Worm (Caenorhabditis elegans) whole organism, young adult: Measurements from ENCODE around the gene ZK666.2.
A peak's percentile ranks its signal among the peaks of the same experiment; 100 is the strongest.

Experiments used
- B0336.3 ChIP-seq: fragments of 200-800 bp; sonication (Bioruptor generic); IDR thresholded peaks from 2 replicates; pipeline ENCODE4 v1.3.6; 2022; ENCODE audit warnings: missing genetic modification characterization, missing compliant biosample characterization
- D2030.7 ChIP-seq: fragments of 200-800 bp; sonication (Bioruptor generic); IDR thresholded peaks from 2 replicates; pipeline ENCODE4 v1.3.6; 2022; ENCODE audit warnings: missing genetic modification reagents, missing genetic modification characterization, missing compliant biosample characterization
- F10E7.11 ChIP-seq: sonication (generic microtip); optimal IDR thresholded peaks from 2 replicates; lab custom pipeline; 2017; ENCODE audit warnings: mild to moderate bottlenecking, missing genetic modification characterization, moderate library complexity, missing compliant biosample characterization
- F33H1.4 ChIP-seq: fragments of 200-800 bp; sonication (Bioruptor generic); IDR thresholded peaks from 2 replicates; pipeline ENCODE4 v1.3.6; 2022; ENCODE audit warnings: missing genetic modification reagents, missing genetic modification characterization, missing compliant biosample characterization
- F37B4.10 ChIP-seq: fragments of 200-800 bp; sonication (Bioruptor generic); IDR thresholded peaks from 2 replicates; pipeline ENCODE4 v1.3.6; 2022; ENCODE audit warnings: missing genetic modification characterization, missing compliant biosample characterization
- F39B2.1 ChIP-seq: fragments of 200-800 bp; sonication (Bioruptor generic); IDR thresholded peaks from 2 replicates; pipeline ENCODE4 v1.3.6; 2022; ENCODE audit warnings: missing genetic modification reagents, missing genetic modification characterization, missing compliant biosample characterization
- T26A5.8 ChIP-seq: sonication (generic microtip); optimal IDR thresholded peaks from 2 replicates; lab custom pipeline; 2016; ENCODE audit warnings: missing genetic modification characterization, missing compliant biosample characterization
- Y53G8AR.9 ChIP-seq: fragments of 200-800 bp; sonication (Bioruptor generic); conservative IDR thresholded peaks from 2 replicates; pipeline ENCODE4 v1.3.6; 2022; ENCODE audit warnings: missing genetic modification reagents, missing genetic modification characterization, missing compliant biosample characterization
- Y67H2A.10 ChIP-seq: fragments of 200-800 bp; sonication (Bioruptor generic); conservative IDR thresholded peaks from 2 replicates; pipeline ENCODE4 v1.3.6; 2022; ENCODE audit warnings: missing genetic modification reagents, missing genetic modification characterization, missing compliant biosample characterization
- atf-7 ChIP-seq: sonication (generic microtip); optimal IDR thresholded peaks from 2 replicates; lab custom pipeline; 2017; ENCODE audit warnings: mild to moderate bottlenecking, missing genetic modification characterization, missing compliant biosample characterization
- ceh-27 ChIP-seq: fragments of 200-800 bp; sonication (Bioruptor generic); optimal IDR thresholded peaks from 2 replicates; lab custom pipeline; 2018; ENCODE audit warnings: mild to moderate bottlenecking, missing genetic modification characterization, moderate library complexity, missing compliant biosample characterization
- ceh-40 ChIP-seq: fragments of 200-800 bp; sonication (Bioruptor generic); IDR thresholded peaks from 2 replicates; pipeline ENCODE4 v1.3.6; 2022; ENCODE audit warnings: missing genetic modification characterization, missing compliant biosample characterization
- ceh-58 ChIP-seq: fragments of 200-800 bp; sonication (Bioruptor generic); IDR thresholded peaks from 2 replicates; pipeline ENCODE4 v1.3.6; 2022; ENCODE audit warnings: missing genetic modification characterization, missing compliant biosample characterization
- chd-7 ChIP-seq: sonication (generic microtip); optimal IDR thresholded peaks from 2 replicates; lab custom pipeline; 2016; ENCODE audit warnings: mild to moderate bottlenecking, missing genetic modification characterization, moderate library complexity, missing compliant biosample characterization
- dpl-1 ChIP-seq: fragments of 150-350 bp; optimal IDR thresholded peaks from 2 replicates; lab custom pipeline; 2014; ENCODE audit warnings: missing biosample characterization, missing genetic modification reagents, missing genetic modification characterization
- egl-18 ChIP-seq: fragments of 200-800 bp; sonication (Bioruptor generic); IDR thresholded peaks from 2 replicates; pipeline ENCODE4 v1.3.6; 2022; ENCODE audit warnings: missing genetic modification reagents, missing genetic modification characterization, missing compliant biosample characterization
- egrh-3 ChIP-seq: fragments of 200-800 bp; sonication (Bioruptor generic); IDR thresholded peaks from 2 replicates; pipeline ENCODE4 v1.3.6; 2022; ENCODE audit warnings: missing genetic modification reagents, missing genetic modification characterization, missing compliant biosample characterization
- ets-4 ChIP-seq: fragments of 200-800 bp; sonication (Bioruptor generic); optimal IDR thresholded peaks from 2 replicates; lab custom pipeline; 2018; ENCODE audit warnings: mild to moderate bottlenecking, missing genetic modification characterization, missing compliant biosample characterization
- him-1 ChIP-seq: sonication (generic microtip); optimal IDR thresholded peaks from 2 replicates; lab custom pipeline; 2016; ENCODE audit warnings: missing genotype, missing genetic modification reagents, missing genetic modification characterization, missing compliant biosample characterization
- hsf-1 ChIP-seq: fragments of 200-800 bp; sonication (Bioruptor generic); IDR thresholded peaks from 2 replicates; pipeline ENCODE4 v1.3.6; 2022; ENCODE audit warnings: missing genetic modification reagents, missing genetic modification characterization, missing compliant biosample characterization
- lag-1 ChIP-seq: fragments of 200-800 bp; sonication (Bioruptor generic); IDR thresholded peaks from 2 replicates; pipeline ENCODE4 v1.3.6; 2022; ENCODE audit warnings: missing genetic modification reagents, missing genetic modification characterization, missing compliant biosample characterization
- let-526 ChIP-seq: fragments of 200-800 bp; sonication (Bioruptor generic); IDR thresholded peaks from 2 replicates; pipeline ENCODE4 v1.3.6; 2022; ENCODE audit warnings: missing genetic modification reagents, missing genetic modification characterization, missing compliant biosample characterization
- lin-26 ChIP-seq: fragments of 200-800 bp; sonication (Bioruptor generic); IDR thresholded peaks from 2 replicates; pipeline ENCODE4 v1.3.6; 2022; ENCODE audit warnings: missing genetic modification reagents, missing genetic modification characterization, missing compliant biosample characterization
- lsl-1 ChIP-seq: fragments of 200-800 bp; sonication (Bioruptor generic); optimal IDR thresholded peaks from 2 replicates; lab custom pipeline; 2018; ENCODE audit warnings: mild to moderate bottlenecking, missing genetic modification characterization, moderate library complexity, missing compliant biosample characterization
- madf-6 ChIP-seq: fragments of 200-800 bp; sonication (Bioruptor generic); IDR thresholded peaks from 2 replicates; pipeline ENCODE4 v1.3.6; 2022; ENCODE audit warnings: missing genetic modification reagents, missing genetic modification characterization, missing compliant biosample characterization
- madf-8 ChIP-seq: fragments of 200-800 bp; sonication (Bioruptor generic); conservative IDR thresholded peaks from 2 replicates; pipeline ENCODE4 v1.3.6; 2022; ENCODE audit warnings: missing genetic modification reagents, missing genetic modification characterization, missing compliant biosample characterization
- mes-4 ChIP-seq: sonication (generic microtip); optimal IDR thresholded peaks from 2 replicates; lab custom pipeline; 2016; ENCODE audit warnings: missing genotype, missing genetic modification characterization, missing compliant biosample characterization
- mxl-1 ChIP-seq: sonication (generic microtip); optimal IDR thresholded peaks from 2 replicates; lab custom pipeline; 2016; ENCODE audit warnings: missing genetic modification characterization, missing compliant biosample characterization
- nfya-1 ChIP-seq: sonication (generic microtip); optimal IDR thresholded peaks from 2 replicates; lab custom pipeline; 2017; ENCODE audit warnings: antibody characterized with exemption, missing compliant biosample characterization, missing genetic modification characterization, borderline replicate concordance; ENCODE audit not compliant: insufficient read depth
- nhr-179 ChIP-seq: sonication (generic microtip); optimal IDR thresholded peaks from 2 replicates; lab custom pipeline; 2016; ENCODE audit warnings: mild to moderate bottlenecking, missing genetic modification characterization, missing compliant biosample characterization
- nhr-80 ChIP-seq: sonication (generic microtip); optimal IDR thresholded peaks from 2 replicates; lab custom pipeline; 2016; ENCODE audit warnings: missing genetic modification characterization, missing compliant biosample characterization
- rpc-1 ChIP-seq, 2 experiments: fragments of 150-350 bp in 1 of 2; sonication (generic microtip) in 1 of 2; optimal IDR thresholded peaks; 2 replicates each; lab custom pipeline; 2014 to 2018; ENCODE audit warnings: missing biosample characterization in 1 of 2, missing genetic modification characterization in 1 of 2, missing genetic modification reagents in 1 of 2, missing genotype in 1 of 2
- snpc-1.3 ChIP-seq: sonication (generic microtip); optimal IDR thresholded peaks from 2 replicates; lab custom pipeline; 2017; ENCODE audit warnings: missing genetic modification characterization, mild to moderate bottlenecking, missing compliant biosample characterization, antibody characterized with exemption, moderate library complexity, missing genotype, missing genetic modification reagents; ENCODE audit not compliant: insufficient read depth
- snpc-3.4 ChIP-seq: sonication (generic microtip); optimal IDR thresholded peaks from 2 replicates; lab custom pipeline; 2017; ENCODE audit warnings: missing genetic modification characterization, mild to moderate bottlenecking, missing compliant biosample characterization, antibody characterized with exemption, moderate library complexity, missing genotype, missing genetic modification reagents
- somi-1 ChIP-seq: fragments of 200-800 bp; sonication (Bioruptor generic); optimal IDR thresholded peaks from 2 replicates; lab custom pipeline; 2018; ENCODE audit warnings: mild to moderate bottlenecking, missing genetic modification characterization, missing compliant biosample characterization
- tbx-9 ChIP-seq: sonication (generic microtip); optimal IDR thresholded peaks from 2 replicates; lab custom pipeline; 2016; ENCODE audit warnings: borderline replicate concordance, missing genetic modification characterization, inconsistent platforms, missing compliant biosample characterization
- unc-62 ChIP-seq: fragments of 150-350 bp; optimal IDR thresholded peaks from 2 replicates; lab custom pipeline; 2014; ENCODE audit warnings: missing biosample characterization, missing genetic modification reagents, missing genetic modification characterization
- xnd-1 ChIP-seq: sonication (generic microtip); optimal IDR thresholded peaks from 2 replicates; lab custom pipeline; 2016; ENCODE audit warnings: missing genotype, missing genetic modification reagents, missing genetic modification characterization, missing compliant biosample characterization
- zfh-2 ChIP-seq: fragments of 200-800 bp; sonication (Bioruptor generic); conservative IDR thresholded peaks from 2 replicates; pipeline ENCODE4 v1.3.6; 2022; ENCODE audit warnings: missing genetic modification reagents, missing genetic modification characterization, missing compliant biosample characterization
- ztf-22 ChIP-seq: fragments of 200-800 bp; sonication (Bioruptor generic); optimal IDR thresholded peaks from 2 replicates; lab custom pipeline; 2018; ENCODE audit warnings: mild to moderate bottlenecking, missing genetic modification characterization, moderate library complexity, missing compliant biosample characterization

The ZK666.2 gene

DNA sequence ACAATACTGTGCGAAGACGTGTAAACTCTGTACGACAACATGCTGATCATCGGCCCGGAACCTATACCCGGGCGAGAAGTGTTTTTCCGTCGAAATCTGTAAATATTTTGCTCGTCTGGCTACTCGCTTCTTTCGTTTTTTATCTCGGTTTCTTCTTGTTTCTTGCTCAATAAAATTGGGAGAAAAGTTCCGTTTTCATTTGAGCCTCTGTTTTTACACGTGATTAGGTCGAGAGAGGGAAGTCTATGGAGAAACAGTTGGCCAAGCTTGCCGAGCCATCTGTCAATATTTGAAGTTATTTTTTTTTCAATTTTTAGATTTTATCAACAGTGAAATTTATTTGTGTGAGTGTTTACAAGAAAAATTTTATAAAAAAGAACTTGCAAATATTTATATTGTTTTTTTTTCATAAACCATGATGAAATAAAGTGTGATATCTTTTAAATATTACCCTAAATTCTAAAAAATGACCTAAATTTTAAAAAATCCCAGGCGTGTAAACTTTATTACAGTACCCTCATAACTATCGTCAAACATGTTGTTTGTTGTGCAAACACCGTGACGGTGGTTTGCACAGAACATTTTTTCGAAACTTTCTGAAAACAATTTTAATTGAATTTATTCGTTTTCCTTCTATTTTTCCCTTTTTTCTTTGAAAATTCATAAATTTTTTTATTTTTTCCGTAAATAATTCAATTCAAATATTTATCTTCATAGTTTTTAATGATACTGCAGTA lies 26.6 kb downstream of the ZK666.2 start:
- TF ChIP-seq ceh-27 = no peak
- TF ChIP-seq madf-8 = peak; percentile 86
- TF ChIP-seq lin-26 (GFP tag; lab: Robert Waterston, UW) = no peak
- TF ChIP-seq T26A5.8 (tag; lab: Kevin White, UChicago) = no peak
- peak; percentile 57 for TF ChIP-seq xnd-1
- TF ChIP-seq rpc-1 (optimal IDR thresholded peaks at IDR 0.05; lab: Kevin White, UChicago) = no peak
- no peak for TF ChIP-seq rpc-1 (tag; optimal IDR thresholded peaks at IDR 0.05; lab: Kevin White, UChicago)
- TF ChIP-seq egrh-3 (GFP tag; lab: Robert Waterston, UW) = no peak
- TF ChIP-seq nhr-179 (tag; lab: Kevin White, UChicago) = no peak
- no peak for TF ChIP-seq F10E7.11
- no peak for TF ChIP-seq Y53G8AR.9
- TF ChIP-seq snpc-3.4 (tag; lab: Kevin White, UChicago) = peak; percentile 28
- no peak for TF ChIP-seq mes-4 (tag; lab: Kevin White, UChicago)
- no peak for TF ChIP-seq F33H1.4 (GFP tag; lab: Robert Waterston, UW)
- no peak for TF ChIP-seq nfya-1
- no peak for TF ChIP-seq ztf-22 (GFP tag; lab: Kevin White, UChicago)
- TF ChIP-seq atf-7 = no peak
- TF ChIP-seq madf-6 (GFP tag; lab: Robert Waterston, UW) = peak; percentile 83
- peak; percentile 76 for TF ChIP-seq lsl-1 (GFP tag; lab: Kevin White, UChicago)
- TF ChIP-seq F37B4.10 = no peak
- no peak for TF ChIP-seq egl-18
- no peak for TF ChIP-seq let-526
- TF ChIP-seq snpc-1.3 (tag; lab: Kevin White, UChicago) = no peak
- no peak for TF ChIP-seq tbx-9 (tag; lab: Kevin White, UChicago)
- no peak for TF ChIP-seq ets-4 (GFP tag; lab: Kevin White, UChicago)
- no peak for TF ChIP-seq ceh-58 (GFP tag; lab: Robert Waterston, UW)
- no peak for TF ChIP-seq D2030.7
- TF ChIP-seq ceh-40 = no peak
- no peak for TF ChIP-seq chd-7 (tag; lab: Kevin White, UChicago)
- TF ChIP-seq F39B2.1 (GFP tag; lab: Robert Waterston, UW) = no peak
- no peak for TF ChIP-seq nhr-80 (tag; lab: Kevin White, UChicago)
- no peak for TF ChIP-seq B0336.3 (GFP tag; lab: Robert Waterston, UW)
- TF ChIP-seq mxl-1 (tag; lab: Kevin White, UChicago) = no peak
- TF ChIP-seq zfh-2 (GFP tag; lab: Robert Waterston, UW) = no peak
- no peak for TF ChIP-seq Y67H2A.10 (GFP tag; lab: Robert Waterston, UW)
- no peak for TF ChIP-seq him-1 (tag; lab: Kevin White, UChicago)
- TF ChIP-seq dpl-1 (GFP tag; lab: Kevin White, UChicago) = no peak
- no peak for TF ChIP-seq lag-1 (GFP tag; lab: Robert Waterston, UW)
- TF ChIP-seq unc-62 (GFP tag; lab: Kevin White, UChicago) = no peak
- no peak for TF ChIP-seq hsf-1 (GFP tag; lab: Robert Waterston, UW)
- no peak for TF ChIP-seq somi-1 (GFP tag; lab: Kevin White, UChicago)
